Fruit fly (Drosophila melanogaster): ENCODE data around the gene Osi13.

The Osi13 gene

DNA sequence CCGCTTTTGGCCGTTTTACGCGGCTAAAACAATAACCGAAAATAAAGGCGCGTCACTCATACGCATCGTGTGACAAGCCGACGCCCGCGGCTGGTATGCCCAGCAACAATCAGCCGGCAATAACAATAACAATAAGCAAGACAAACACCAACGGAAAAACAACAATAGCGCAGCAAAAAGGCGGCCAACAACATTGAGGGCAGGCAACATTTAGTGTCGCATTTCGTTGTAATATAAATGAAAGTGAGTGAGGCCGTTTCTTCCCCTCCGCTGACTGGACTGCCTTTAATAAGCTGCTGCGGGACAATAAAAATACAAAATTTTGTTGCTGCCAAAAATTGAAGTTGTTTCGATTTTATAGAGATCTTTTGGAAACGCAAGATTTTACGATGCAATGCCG, 5.6 kb downstream of the Osi13 start:
- no peak for TF ChIP-seq CG17801 (GFP tag; optimal IDR thresholded peaks at IDR 0.05; ENCODE audit: partially characterized antibody)

DNA sequence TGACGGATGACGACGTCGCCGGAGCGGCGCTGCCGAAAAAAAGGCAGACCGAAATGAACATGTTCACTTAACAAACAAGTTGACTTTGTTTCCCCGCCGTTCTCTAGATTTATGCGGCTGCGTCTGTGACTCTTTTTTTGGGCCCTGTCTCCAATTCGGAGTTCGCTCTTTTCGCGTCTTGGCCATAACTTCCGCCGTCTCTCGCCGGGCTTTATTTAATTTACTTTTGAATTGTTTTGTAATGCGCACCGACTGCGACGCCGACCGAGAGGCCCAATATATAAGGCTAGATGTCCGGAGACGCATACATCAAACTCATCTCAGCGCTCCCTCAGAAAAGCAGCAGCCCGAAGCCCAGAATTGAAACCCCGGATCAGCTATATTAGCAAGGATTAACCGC, 7.3 kb downstream of the Osi13 start, which contains the start of gene Osi14:
TSS of gene Osi14 (plus strand) at position 301 of the 400 bp plus-strand sequence.
- TF ChIP-seq CG17801 (GFP tag; optimal IDR thresholded peaks at IDR 0.05; ENCODE audit: partially characterized antibody) = no peak

DNA sequence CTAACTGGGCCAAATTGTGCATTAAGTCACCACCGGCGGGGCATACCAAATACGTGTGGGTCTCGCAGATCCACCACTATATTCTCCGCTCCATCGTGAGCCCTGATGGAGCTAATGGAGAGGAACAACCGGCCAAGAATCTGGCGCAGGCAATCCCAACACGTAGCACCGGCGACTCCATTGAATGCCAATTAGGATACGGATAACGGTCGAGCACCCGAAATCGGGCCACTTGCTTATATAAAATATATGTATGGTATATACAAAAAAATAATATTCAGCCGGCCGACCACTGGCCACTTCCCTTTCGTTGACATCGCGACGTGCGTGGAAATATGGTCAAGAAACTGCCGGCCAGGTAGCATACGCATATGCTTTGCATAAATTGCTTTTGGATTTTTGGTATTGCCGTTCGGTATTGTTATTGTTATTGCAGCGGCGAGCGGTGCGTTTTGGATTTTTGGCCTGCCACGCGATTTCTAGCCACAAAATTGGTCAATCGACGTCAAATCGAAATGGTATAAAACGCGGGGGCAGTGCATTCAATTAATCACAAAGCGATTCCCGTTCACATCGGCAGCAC, 9.8 kb downstream of the Osi13 start, which contains the start of gene Osi15:
TSS of gene Osi15 (plus strand) at position 548 of the 583 bp plus-strand sequence.
- no peak for TF ChIP-seq CG17801 (GFP tag; optimal IDR thresholded peaks at IDR 0.05; ENCODE audit: partially characterized antibody)

DNA sequence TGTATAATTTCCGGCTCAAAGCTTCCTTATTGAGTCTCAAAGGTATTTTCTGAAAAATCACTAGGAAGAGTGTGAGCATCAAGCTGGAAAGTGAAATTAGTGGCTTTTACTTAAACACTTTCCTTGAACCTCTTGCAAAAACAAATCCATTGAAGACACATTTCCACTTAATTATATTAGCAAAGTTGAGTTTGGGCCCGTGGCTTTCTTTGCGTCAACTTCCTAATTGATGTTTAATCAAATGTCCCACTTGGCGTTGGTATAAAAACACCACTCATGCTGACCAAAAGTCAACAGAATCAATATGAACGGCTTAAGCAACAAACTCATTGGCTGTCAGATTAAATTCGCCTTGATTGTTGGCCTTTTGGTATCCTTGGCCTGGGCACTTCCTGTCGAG, 12.2 kb downstream of the Osi13 start, which contains the start of gene CG46396:
TSS of gene CG46396 (plus strand) at position 301 of the 400 bp plus-strand sequence.
- no peak for TF ChIP-seq CG17801 (GFP tag; optimal IDR thresholded peaks at IDR 0.05; ENCODE audit: partially characterized antibody)

DNA sequence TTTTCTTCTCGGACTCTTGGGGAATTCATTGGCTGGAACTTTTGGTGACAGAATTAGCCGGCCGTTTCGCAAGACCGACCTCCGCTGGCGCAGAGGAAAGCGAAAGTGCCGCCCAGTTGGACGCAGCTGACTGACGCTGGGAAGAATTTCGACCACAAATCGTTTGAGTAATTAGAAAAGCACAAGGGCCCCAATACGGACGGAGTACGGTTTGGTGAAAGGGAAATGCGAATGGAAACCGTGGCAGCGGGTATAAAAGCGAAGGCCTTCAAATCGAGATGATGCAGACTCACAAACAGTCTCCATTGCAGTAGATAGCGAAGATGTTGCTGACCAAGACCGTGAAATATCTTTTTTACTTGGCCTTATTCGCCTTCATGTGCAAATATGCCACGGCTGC, 13.4 kb downstream of the Osi13 start, which contains the start of gene Osi16:
TSS of gene Osi16 (plus strand) at position 301 of the 400 bp plus-strand sequence.
- no peak for TF ChIP-seq CG17801 (GFP tag; optimal IDR thresholded peaks at IDR 0.05; ENCODE audit: partially characterized antibody)

DNA sequence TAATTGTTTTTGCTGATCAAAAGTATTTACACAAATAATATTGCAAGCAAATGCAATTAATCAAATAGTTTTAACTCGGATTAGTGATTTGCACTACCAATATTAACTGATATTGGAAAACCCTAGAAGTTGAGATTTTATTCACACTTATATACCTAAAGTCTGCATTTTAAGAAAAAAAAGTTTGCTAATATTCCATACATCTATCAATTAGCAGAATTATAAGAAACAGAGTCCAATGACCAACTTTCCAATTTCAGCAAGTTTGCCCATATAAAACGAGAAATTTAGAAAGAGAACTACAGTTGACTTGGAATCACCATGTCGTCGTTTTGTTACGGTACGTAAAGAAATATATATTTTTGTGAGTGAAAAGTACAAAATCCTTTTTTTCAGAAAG, 15.0 kb downstream of the Osi13 start, which contains the start of gene CG46026:
TSS of gene CG46026 (plus strand) at position 301 of the 400 bp plus-strand sequence.
- no peak for TF ChIP-seq CG17801 (GFP tag; optimal IDR thresholded peaks at IDR 0.05; ENCODE audit: partially characterized antibody)

DNA sequence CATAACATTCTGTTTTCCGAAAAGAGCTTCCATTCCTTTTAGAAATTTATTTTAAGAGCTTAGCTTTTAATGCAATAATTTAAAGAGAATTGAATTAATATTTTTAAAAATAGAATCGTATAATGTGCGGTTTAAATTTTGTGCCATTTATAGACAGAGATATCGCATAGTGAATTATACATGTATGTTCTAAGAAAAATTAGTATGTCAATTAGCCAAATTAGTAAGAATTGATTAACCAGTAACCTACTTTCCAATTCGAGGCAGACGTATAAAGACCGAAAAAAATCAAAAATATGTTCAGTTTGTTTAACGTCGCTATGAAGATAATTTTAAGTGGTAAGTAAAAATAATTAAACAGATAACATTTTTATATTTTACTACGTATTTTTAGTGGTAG, 18.1 kb downstream of the Osi13 start, which contains the start of gene CG31560:
TSS of gene CG31560 (plus strand) at position 301 of the 400 bp plus-strand sequence.
- no peak for TF ChIP-seq CG17801 (GFP tag; optimal IDR thresholded peaks at IDR 0.05; ENCODE audit: partially characterized antibody)

DNA sequence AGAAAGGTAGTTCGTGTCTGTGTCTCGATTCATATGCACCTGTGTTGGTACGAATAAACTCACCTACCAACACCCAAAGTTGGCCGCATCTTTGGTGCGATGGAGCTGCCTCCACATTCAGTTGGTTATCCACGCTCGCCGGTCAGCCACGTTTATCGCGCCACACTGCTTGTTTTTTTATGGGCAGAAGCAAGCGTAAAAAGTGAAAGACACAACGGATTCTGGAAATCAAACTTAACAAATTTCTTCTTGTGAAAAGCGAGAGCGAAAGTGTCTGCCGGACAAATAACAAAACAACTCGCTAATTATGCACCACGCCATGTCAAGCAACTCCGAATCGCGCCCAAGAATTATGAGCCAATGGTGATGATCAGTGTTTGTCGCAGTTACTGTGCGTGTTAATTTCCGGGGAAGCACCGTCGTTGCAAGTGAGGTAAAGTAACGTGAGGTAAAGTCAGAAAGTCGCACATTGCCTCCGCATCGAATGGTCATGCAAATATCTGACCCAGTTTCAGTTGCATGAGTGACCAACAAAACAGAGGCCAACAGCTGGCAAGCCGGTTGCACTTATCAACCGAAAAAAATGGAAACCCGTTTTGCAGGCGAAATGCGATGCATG, 20.2 kb downstream of the Osi13 start, which contains the start of gene Osi17:
TSS of gene Osi17 (plus strand) at position 132 of the 619 bp plus-strand sequence.
- no peak for TF ChIP-seq CG17801 (GFP tag; optimal IDR thresholded peaks at IDR 0.05; ENCODE audit: partially characterized antibody)

DNA sequence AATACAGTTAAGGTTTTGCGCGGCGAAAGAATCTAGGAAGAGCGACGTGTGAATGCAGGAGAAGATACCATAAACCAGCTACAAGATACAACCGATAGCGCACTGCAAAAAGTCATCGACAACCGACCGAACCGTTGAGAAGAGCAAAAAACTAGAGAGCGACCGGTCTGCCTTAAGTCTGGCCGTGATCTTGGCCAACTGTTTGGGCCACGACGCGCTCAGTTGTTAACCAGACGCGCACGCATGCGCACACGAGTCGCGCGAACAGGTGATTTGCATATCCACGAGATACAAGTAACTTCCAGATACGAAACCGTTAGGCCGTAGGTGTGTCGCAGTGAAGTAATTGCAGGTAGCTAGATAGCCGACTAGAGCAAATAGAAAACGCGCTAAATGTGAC, 23.5 kb downstream of the Osi13 start:
- no peak for TF ChIP-seq CG17801 (GFP tag; optimal IDR thresholded peaks at IDR 0.05; ENCODE audit: partially characterized antibody)

DNA sequence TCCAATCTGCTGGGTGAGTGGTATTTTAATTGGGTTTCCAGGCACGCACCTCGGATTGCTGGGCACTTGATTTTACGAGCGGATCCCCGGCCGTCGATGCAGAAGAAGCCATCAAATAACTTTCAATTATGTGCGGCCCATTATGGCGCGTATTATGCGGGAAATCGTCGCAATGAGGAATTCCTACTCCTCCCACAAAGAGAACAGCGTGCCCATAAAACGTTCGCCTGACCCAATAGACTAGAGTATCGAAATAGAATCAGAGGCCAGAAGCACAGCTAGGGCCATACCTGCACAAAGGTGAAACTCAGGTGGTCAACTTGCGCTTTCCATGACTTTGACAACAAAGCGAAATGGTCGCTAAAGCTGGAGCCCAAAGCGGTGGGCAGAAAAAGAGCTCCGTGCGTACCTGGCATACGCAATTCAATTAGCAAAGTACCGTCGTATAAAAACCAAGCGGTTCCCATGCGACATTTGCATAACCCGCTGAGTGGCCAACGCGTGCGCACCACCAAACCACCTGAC, 38.3 kb downstream of the Osi13 start, which contains the start of gene Osi18:
TSS of gene Osi18 (plus strand) at position 475 of the 525 bp plus-strand sequence.
- TF ChIP-seq CG17801 (GFP tag; optimal IDR thresholded peaks at IDR 0.05; ENCODE audit: partially characterized antibody) = no peak

DNA sequence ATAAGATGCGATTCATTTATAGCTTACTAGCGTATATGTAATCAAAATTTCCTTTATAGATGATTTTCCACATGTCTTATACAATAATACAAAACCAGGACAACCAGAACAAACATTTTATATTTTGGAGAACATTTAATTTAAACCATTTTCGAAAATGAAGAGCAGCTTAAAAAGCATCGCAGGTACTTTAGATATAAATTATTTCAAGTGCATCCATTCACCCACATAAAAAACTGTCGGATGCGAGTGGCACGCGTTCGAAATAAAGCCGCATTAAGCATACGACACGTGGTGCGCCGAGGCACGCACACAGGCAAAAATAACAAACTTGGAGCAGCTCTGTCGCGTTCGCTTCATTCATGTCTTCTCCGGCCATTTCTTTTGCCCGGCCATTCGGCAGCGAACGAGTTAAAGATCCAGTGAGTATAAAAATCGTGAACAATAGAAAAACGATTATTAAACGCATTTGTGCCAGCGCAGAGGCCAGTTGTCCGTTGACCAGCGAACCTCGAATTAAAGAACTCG, 43.4 kb downstream of the Osi13 start, which contains the start of gene Osi19:
TSS of gene Osi19 (plus strand) at position 457 of the 528 bp plus-strand sequence.
- TF ChIP-seq CG17801 (GFP tag; optimal IDR thresholded peaks at IDR 0.05; ENCODE audit: partially characterized antibody) = no peak

DNA sequence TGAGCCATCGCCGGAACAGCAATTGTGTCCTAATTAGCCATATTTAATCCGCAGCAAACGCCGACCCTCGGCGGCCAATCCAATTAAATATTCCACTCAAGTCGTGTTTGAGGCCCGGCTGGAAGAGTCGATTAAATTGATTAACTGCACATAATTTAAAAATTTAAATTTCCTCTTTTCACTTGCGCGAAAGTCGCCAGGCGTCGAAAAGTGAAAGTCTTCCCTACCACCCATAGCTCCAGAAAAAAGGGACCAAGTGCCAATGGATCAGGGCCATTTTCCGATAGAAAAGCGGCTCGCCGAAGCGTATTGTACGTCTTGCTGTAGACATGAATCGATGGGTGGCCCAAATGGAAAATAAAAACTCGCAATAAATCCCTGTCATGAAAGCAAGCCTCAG, 45.9 kb downstream of the Osi13 start:
- no peak for TF ChIP-seq CG17801 (GFP tag; optimal IDR thresholded peaks at IDR 0.05; ENCODE audit: partially characterized antibody)

DNA sequence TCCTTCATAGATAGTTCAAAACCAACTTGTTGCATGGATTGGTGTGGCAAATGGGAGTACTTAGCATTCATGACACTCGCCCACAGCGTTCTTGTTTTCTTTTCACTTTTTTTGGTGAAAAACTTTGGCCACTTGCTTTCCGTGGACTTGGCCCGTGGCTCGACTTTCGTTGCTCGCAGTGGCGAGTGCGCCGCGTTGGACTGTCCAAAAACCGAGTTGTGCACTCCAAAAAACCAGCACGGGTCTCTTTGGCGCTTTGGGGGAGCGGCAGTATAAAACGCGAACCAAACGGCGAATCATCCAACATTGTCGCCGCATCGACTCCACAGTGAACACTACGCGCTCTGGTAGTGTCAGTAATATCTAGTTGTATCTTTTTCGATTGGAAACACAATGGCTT, 48.3 kb downstream of the Osi13 start, which contains the start of gene Osi20:
TSS of gene Osi20 (plus strand) at position 301 of the 400 bp plus-strand sequence.
- no peak for TF ChIP-seq CG17801 (GFP tag; optimal IDR thresholded peaks at IDR 0.05; ENCODE audit: partially characterized antibody)

DNA sequence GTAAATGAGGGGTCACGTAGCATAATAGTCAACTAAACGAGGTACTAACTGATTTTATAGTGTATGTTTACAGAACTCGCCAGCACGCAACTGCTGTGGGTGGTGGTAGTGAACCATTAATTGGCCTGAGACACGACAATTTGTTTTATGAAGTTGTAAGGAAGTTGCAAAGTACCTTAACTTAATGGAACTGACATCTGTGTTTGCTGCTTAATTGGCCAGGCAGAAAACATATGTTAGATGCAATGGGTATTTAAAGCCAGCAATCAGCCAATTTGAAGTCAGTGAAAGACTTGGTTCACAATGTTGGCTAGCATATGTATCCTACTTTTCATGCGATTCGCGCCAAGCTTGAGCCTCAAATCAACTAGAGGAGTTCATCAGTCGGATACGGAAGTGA, 50.1 kb downstream of the Osi13 start, which contains the start of gene CG17917:
TSS of gene CG17917 (plus strand) at position 301 of the 400 bp plus-strand sequence.
- no peak for TF ChIP-seq CG17801 (GFP tag; optimal IDR thresholded peaks at IDR 0.05; ENCODE audit: partially characterized antibody)

DNA sequence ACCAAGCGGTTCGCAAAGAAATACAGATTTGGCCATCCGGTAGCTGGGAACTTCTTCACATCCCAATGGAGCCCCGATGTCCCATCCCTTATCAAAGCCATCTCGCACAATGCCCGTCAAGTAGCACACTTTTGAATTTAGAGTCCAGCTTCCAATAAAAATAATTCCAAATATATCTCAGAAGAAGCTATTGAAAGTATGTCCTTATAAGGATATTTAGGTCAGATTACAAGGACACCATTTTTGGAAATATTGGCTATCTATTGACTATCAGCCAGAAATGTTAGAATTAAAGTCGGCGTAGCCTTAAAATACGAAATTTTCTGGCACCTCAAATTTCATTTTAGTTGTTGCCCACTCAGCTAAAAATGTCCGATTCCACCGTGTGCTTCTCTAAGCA, 51.2 kb downstream of the Osi13 start, which contains the start of gene CG10298:
TSS of gene CG10298 (plus strand) at position 301 of the 400 bp plus-strand sequence.
- TF ChIP-seq CG17801 (GFP tag; optimal IDR thresholded peaks at IDR 0.05; ENCODE audit: partially characterized antibody) = no peak

Measured in ovary, adult (tissue).